Worm (Caenorhabditis elegans) whole organism, young adult: ENCODE results near the gene srx-38.

ENCODE experiments used
- die-1 ChIP-seq: sonication (generic microtip); optimal IDR thresholded peaks from 2 replicates; lab custom pipeline; 2016; ENCODE audit warnings: missing genotype, mild to moderate bottlenecking, missing genetic modification characterization, missing compliant biosample characterization
- nfya-1 ChIP-seq: sonication (generic microtip); optimal IDR thresholded peaks from 2 replicates; lab custom pipeline; 2017; ENCODE audit warnings: antibody characterized with exemption, missing compliant biosample characterization, missing genetic modification characterization, borderline replicate concordance; ENCODE audit not compliant: insufficient read depth

DNA sequence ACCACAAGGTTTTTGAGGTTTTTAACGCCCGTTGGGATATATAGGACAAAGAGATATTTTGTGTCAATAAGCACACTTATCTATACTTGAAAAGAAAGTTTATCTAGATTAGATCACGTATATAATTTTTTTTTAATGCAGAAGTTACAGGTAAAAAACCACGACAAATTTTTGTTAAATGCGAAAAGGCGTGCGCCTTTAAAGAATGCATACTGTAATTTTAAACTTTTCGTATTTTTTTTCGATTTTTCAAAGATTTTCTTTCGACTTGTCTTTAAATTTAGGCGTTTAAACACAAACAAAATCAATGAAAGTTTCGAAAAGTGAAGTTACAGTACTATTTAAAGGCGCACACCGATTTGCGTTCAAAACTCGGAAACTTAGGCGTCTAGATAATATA, 48.2 kb upstream of the srx-38 start:
- TF ChIP-seq die-1 = no peak
- no peak for TF ChIP-seq nfya-1 (tag; lab: Kevin White, UChicago)
